Worm (Caenorhabditis elegans) whole organism, young adult: ENCODE data around the gene math-15.

Source experiments
- C17E4.6 ChIP-seq: fragments of 200-800 bp; sonication (Bioruptor generic); IDR thresholded peaks from 2 replicates; pipeline ENCODE4 v1.3.6; 2022; ENCODE audit warnings: missing genetic modification reagents, missing genetic modification characterization, missing compliant biosample characterization
- F57A8.1 ChIP-seq: fragments of 200-800 bp; sonication (Bioruptor generic); optimal IDR thresholded peaks from 2 replicates; lab custom pipeline; 2018; ENCODE audit warnings: mild to moderate bottlenecking, missing genetic modification characterization, moderate library complexity, missing compliant biosample characterization
- F57C9.4 ChIP-seq: sonication (generic microtip); optimal IDR thresholded peaks from 2 replicates; lab custom pipeline; 2017; ENCODE audit warnings: mild to moderate bottlenecking, missing genetic modification characterization, missing compliant biosample characterization
- ama-1 ChIP-seq, 3 experiments: fragments of 150-350 bp in 1 of 3; sonication (generic microtip) in 2 of 3; optimal IDR thresholded peaks; 2 replicates each; lab custom pipeline; 2014 to 2018; ENCODE audit warnings: missing biosample characterization in 2 of 3, missing genetic modification characterization in 2 of 3, missing genetic modification reagents in 2 of 3
- nhr-179 ChIP-seq: sonication (generic microtip); optimal IDR thresholded peaks from 2 replicates; lab custom pipeline; 2016; ENCODE audit warnings: mild to moderate bottlenecking, missing genetic modification characterization, missing compliant biosample characterization
- unc-130 ChIP-seq: sonication (generic microtip); optimal IDR thresholded peaks from 2 replicates; lab custom pipeline; 2016; ENCODE audit warnings: missing genetic modification reagents, missing genetic modification characterization, missing compliant biosample characterization

DNA sequence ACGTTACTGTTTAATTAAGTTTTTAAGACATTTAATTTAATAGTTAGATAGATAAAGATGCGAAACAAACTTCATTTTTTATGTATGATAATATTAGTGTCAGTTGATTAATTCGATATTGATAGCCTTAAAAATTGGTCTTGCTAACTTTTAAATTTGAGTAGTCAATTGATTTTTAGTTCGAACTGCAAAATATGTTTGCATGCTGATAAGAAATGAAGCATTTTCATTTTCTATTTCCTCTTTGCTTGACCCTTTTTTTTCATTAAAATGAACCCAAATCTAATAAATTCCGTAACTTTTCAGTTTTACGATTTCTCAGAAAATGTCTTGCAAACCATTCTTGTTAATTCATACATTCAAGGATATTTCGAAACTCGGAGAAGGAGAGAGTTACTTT lies 38.9 kb downstream of the math-15 start, which contains the start of gene math-22:
- TF ChIP-seq F57A8.1 (GFP tag; lab: Kevin White, UChicago) = no peak
- no peak for TF ChIP-seq C17E4.6 (GFP tag; lab: Robert Waterston, UW)
- no peak for TF ChIP-seq ama-1 (optimal IDR thresholded peaks at IDR 0.05; lab: Kevin White, UChicago)
- no peak for TF ChIP-seq ama-1 (GFP tag; optimal IDR thresholded peaks at IDR 0.05; lab: Kevin White, UChicago)
- no peak for TF ChIP-seq unc-130 (GFP tag; lab: Kevin White, UChicago)
- TF ChIP-seq F57C9.4 (tag; lab: Kevin White, UChicago) = no peak
- TF ChIP-seq nhr-179 (tag; lab: Kevin White, UChicago) = no peak
